Worm (Caenorhabditis elegans) whole organism, L3 larva: ENCODE results near the gene R02D5.4.

ENCODE experiments used
- ZK546.5 ChIP-seq: sonication (generic microtip); optimal IDR thresholded peaks from 2 replicates; lab custom pipeline; 2017; ENCODE audit warnings: missing biosample characterization, missing genetic modification characterization
- aly-2 ChIP-seq: fragments of 150-350 bp; optimal IDR thresholded peaks from 2 replicates; lab custom pipeline; 2014; ENCODE audit warnings: missing biosample characterization, missing genetic modification characterization
- ama-1 ChIP-seq: fragments of 150-350 bp; optimal IDR thresholded peaks from 2 replicates; lab custom pipeline; 2018
- ceh-16 ChIP-seq: sonication (generic microtip); optimal IDR thresholded peaks from 2 replicates; lab custom pipeline; 2017; ENCODE audit warnings: missing biosample characterization, missing genetic modification characterization
- ceh-28 ChIP-seq: fragments of 150-350 bp; optimal IDR thresholded peaks from 2 replicates; lab custom pipeline; 2014; ENCODE audit warnings: missing biosample characterization, missing genetic modification reagents, missing genetic modification characterization
- egl-27 ChIP-seq: sonication (generic microtip); optimal IDR thresholded peaks from 4 replicates; lab custom pipeline; 2017; ENCODE audit warnings: missing biosample characterization, missing genetic modification reagents, missing genetic modification characterization
- egl-5 ChIP-seq: fragments of 150-350 bp; optimal IDR thresholded peaks from 2 replicates; lab custom pipeline; 2017; ENCODE audit warnings: missing biosample characterization, missing genetic modification reagents, missing genetic modification characterization, inconsistent platforms
- elt-1 ChIP-seq: fragments of 150-350 bp; optimal IDR thresholded peaks from 2 replicates; lab custom pipeline; 2014; ENCODE audit warnings: missing biosample characterization, missing genetic modification characterization
- elt-2 ChIP-seq: sonication (generic microtip); optimal IDR thresholded peaks from 2 replicates; lab custom pipeline; 2016; ENCODE audit warnings: missing genetic modification reagents, mild to moderate bottlenecking, missing genetic modification characterization, missing compliant biosample characterization
- elt-3 ChIP-seq, 3 experiments: fragments of 150-350 bp in 1 of 3; sonication (generic microtip) in 2 of 3; optimal IDR thresholded peaks; 2 replicates in 2 of 3; 4 replicates in 1 of 3; lab custom pipeline; 2014 to 2017; ENCODE audit warnings: missing biosample characterization in 3 of 3, missing genetic modification characterization in 3 of 3
- eor-1 ChIP-seq, 2 experiments: fragments of 150-350 bp; optimal IDR thresholded peaks; 2 replicates each; lab custom pipeline; 2014 to 2018; ENCODE audit warnings: missing biosample characterization in 2 of 2, missing genetic modification characterization in 2 of 2
- fkh-10 ChIP-seq: sonication (generic microtip); optimal IDR thresholded peaks from 2 replicates; lab custom pipeline; 2017; ENCODE audit warnings: missing biosample characterization, missing genetic modification reagents, missing genetic modification characterization
- fos-1 ChIP-seq: fragments of 150-350 bp; optimal IDR thresholded peaks from 2 replicates; lab custom pipeline; 2014; ENCODE audit warnings: missing biosample characterization, missing genetic modification characterization
- hmg-11 ChIP-seq: sonication (generic microtip); optimal IDR thresholded peaks from 2 replicates; lab custom pipeline; 2016; ENCODE audit warnings: missing genetic modification characterization, missing compliant biosample characterization
- jun-1 ChIP-seq: fragments of 150-350 bp; optimal IDR thresholded peaks from 2 replicates; lab custom pipeline; 2014; ENCODE audit warnings: missing biosample characterization, missing genetic modification reagents, missing genetic modification characterization
- lin-15B ChIP-seq: fragments of 150-350 bp; optimal IDR thresholded peaks from 2 replicates; lab custom pipeline; 2014; ENCODE audit warnings: missing biosample characterization, missing genetic modification characterization
- lin-39 ChIP-seq: fragments of 150-350 bp; optimal IDR thresholded peaks from 2 replicates; lab custom pipeline; 2018; ENCODE audit warnings: missing biosample characterization, missing genetic modification reagents, missing genetic modification characterization
- lsy-12 ChIP-seq: sonication (generic microtip); optimal IDR thresholded peaks from 2 replicates; lab custom pipeline; 2016; ENCODE audit warnings: mild to moderate bottlenecking, missing genetic modification characterization, missing compliant biosample characterization
- mdl-1 ChIP-seq: fragments of 150-350 bp; optimal IDR thresholded peaks from 2 replicates; lab custom pipeline; 2014; ENCODE audit warnings: missing biosample characterization, missing genetic modification characterization
- nhr-12 ChIP-seq: fragments of 150-350 bp; optimal IDR thresholded peaks from 2 replicates; lab custom pipeline; 2014; ENCODE audit warnings: missing biosample characterization, missing genetic modification characterization
- nhr-23 ChIP-seq: fragments of 150-350 bp; optimal IDR thresholded peaks from 2 replicates; lab custom pipeline; 2014; ENCODE audit warnings: missing biosample characterization, missing genetic modification reagents, missing genetic modification characterization
- nhr-237 ChIP-seq: fragments of 150-350 bp; optimal IDR thresholded peaks from 2 replicates; lab custom pipeline; 2014; ENCODE audit warnings: missing biosample characterization, missing genetic modification characterization
- nhr-25 ChIP-seq: sonication (generic microtip); optimal IDR thresholded peaks from 2 replicates; lab custom pipeline; 2017; ENCODE audit warnings: missing biosample characterization, missing genetic modification characterization
- nhr-28 ChIP-seq: fragments of 150-350 bp; optimal IDR thresholded peaks from 2 replicates; lab custom pipeline; 2014; ENCODE audit warnings: missing biosample characterization, missing genetic modification characterization
- nhr-43 ChIP-seq: sonication (generic microtip); optimal IDR thresholded peaks from 2 replicates; lab custom pipeline; 2016; ENCODE audit warnings: mild to moderate bottlenecking, missing genetic modification characterization, missing compliant biosample characterization; ENCODE audit not compliant: poor library complexity, severe bottlenecking
- nhr-76 ChIP-seq: fragments of 150-350 bp; sonication (generic microtip); optimal IDR thresholded peaks from 5 replicates; lab custom pipeline; 2014; ENCODE audit warnings: missing biosample characterization, missing genetic modification characterization
- nhr-77 ChIP-seq: fragments of 150-350 bp; optimal IDR thresholded peaks from 2 replicates; lab custom pipeline; 2014; ENCODE audit warnings: missing biosample characterization, missing genetic modification characterization
- pha-4 ChIP-seq: fragments of 150-350 bp; optimal IDR thresholded peaks from 2 replicates; lab custom pipeline; 2014; ENCODE audit warnings: missing biosample characterization, missing genetic modification reagents, missing genetic modification characterization
- pqm-1 ChIP-seq: fragments of 150-350 bp; optimal IDR thresholded peaks from 2 replicates; lab custom pipeline; 2017; ENCODE audit warnings: missing biosample characterization, missing genetic modification characterization, inconsistent platforms
- skn-1 ChIP-seq: fragments of 150-350 bp; optimal IDR thresholded peaks from 2 replicates; lab custom pipeline; 2014; ENCODE audit warnings: missing biosample characterization, missing genetic modification characterization
- snpc-4 ChIP-seq: fragments of 150-350 bp; optimal IDR thresholded peaks from 2 replicates; lab custom pipeline; 2014; ENCODE audit warnings: missing biosample characterization, missing genetic modification characterization
- unc-62 ChIP-seq: fragments of 150-350 bp; sonication (generic microtip); optimal IDR thresholded peaks from 4 replicates; lab custom pipeline; 2014; ENCODE audit warnings: missing biosample characterization, missing genetic modification reagents, missing genetic modification characterization
- ztf-4 ChIP-seq: fragments of 150-350 bp; optimal IDR thresholded peaks from 2 replicates; lab custom pipeline; 2014; ENCODE audit warnings: missing biosample characterization, missing genetic modification characterization

R02D5.4 gene

ce11 chrV:14460615-14461102, 23.8 kb downstream of the R02D5.4 start, which contains the start of gene F08H9.2:
TSS of gene F08H9.2 (plus strand) at chrV:14460665.
- TF ChIP-seq nhr-28 (tag; lab: Kevin White, UChicago), result no peak
- no peak for TF ChIP-seq hmg-11 (tag; lab: Kevin White, UChicago)
- no peak for TF ChIP-seq snpc-4 (tag; lab: Kevin White, UChicago)
- TF ChIP-seq jun-1 (tag; lab: Kevin White, UChicago), result no peak
- no peak for TF ChIP-seq nhr-12
- no peak for TF ChIP-seq fos-1 (tag; lab: Kevin White, UChicago)
- TF ChIP-seq fkh-10 (GFP tag; lab: Kevin White, UChicago), result no peak
- TF ChIP-seq nhr-237 (tag; lab: Kevin White, UChicago), result no peak
- no peak for TF ChIP-seq nhr-77 (tag; lab: Kevin White, UChicago)
- TF ChIP-seq pqm-1 (tag; lab: Kevin White, UChicago), result no peak
- no peak for TF ChIP-seq pha-4 (tag; lab: Kevin White, UChicago)
- TF ChIP-seq ceh-28 (tag; lab: Kevin White, UChicago), result no peak
- no peak for TF ChIP-seq nhr-23 (tag; lab: Kevin White, UChicago)
- no peak for TF ChIP-seq nhr-25
- no peak for TF ChIP-seq elt-3 (tag; optimal IDR thresholded peaks at IDR 0.05; lab: Kevin White, UChicago)
- no peak for TF ChIP-seq ama-1

DNA sequence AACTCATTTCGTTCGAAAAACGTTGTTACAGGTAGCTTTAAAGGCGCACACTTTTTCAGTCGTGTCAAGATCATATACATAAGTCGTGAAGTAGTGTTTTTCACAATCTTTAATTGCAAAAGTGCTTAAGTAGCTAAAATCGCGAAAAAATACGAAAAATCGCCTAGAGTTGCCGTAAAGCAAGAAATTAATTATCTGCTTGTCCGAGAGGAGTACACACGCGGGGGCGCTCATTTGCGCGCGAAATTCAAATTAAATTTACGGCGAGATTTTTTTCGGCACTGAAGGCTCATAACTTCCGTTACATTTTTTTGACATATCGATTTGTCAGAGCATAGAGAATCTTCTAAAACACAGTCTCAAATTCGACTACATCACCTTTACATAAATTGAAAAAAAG, 24.4 kb downstream of the R02D5.4 start:
- TF ChIP-seq nhr-28 (tag; lab: Kevin White, UChicago) (no peak), elt-3 (tag; optimal IDR thresholded peaks at IDR 0.05; lab: Kevin White, UChicago) (no peak), nhr-237 (tag; lab: Kevin White, UChicago) (no peak), ztf-4 (no peak), aly-2 (tag; lab: Kevin White, UChicago) (no peak), egl-27 (tag; lab: Kevin White, UChicago) (no peak), skn-1 (tag; lab: Kevin White, UChicago) (no peak), elt-2 (tag; lab: Kevin White, UChicago) (no peak), lin-39 (tag; lab: Kevin White, UChicago) (no peak), lsy-12 (tag; lab: Kevin White, UChicago) (no peak)

DNA sequence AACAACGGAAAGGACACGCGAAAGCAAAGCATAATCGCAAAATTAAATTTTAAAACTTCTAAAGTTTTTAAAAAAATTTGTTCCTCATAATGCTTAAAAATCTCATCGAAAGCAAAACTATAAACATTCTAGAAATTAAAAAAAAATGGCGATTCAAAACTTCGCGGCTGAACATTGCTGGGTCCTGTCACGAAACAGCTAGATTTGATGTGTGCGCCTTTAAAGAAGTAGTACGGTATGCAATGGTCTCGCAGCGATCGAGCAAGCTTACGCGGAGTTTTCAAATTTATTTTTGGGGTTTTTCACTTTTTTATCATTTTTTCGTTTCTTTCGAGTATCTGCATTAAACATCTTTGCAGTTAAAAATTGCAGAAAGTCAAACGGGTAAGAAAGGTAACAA, 27.4 kb downstream of the R02D5.4 start, which contains the start of gene coh-3:
coh-3 (plus strand) TSS at position 353 of the 400 bp plus-strand sequence.
- no peak for TF ChIP-seq egl-5 (tag; lab: Kevin White, UChicago)
- TF ChIP-seq ama-1, result no peak
- no peak for TF ChIP-seq ztf-4
- no peak for TF ChIP-seq aly-2 (tag; lab: Kevin White, UChicago)
- no peak for TF ChIP-seq nhr-25
- TF ChIP-seq nhr-43 (tag; lab: Kevin White, UChicago), result no peak
- TF ChIP-seq elt-2 (tag; lab: Kevin White, UChicago), result no peak
- no peak for TF ChIP-seq ceh-16 (tag; lab: Kevin White, UChicago)

ce11 chrV:14456626-14457025, 27.9 kb downstream of the R02D5.4 start, which contains the start of gene bmk-1:
TSS of gene bmk-1 (minus strand) at chrV:14456984.
- TF ChIP-seq elt-1 (tag; lab: Kevin White, UChicago) (no peak), nhr-237 (tag; lab: Kevin White, UChicago) (no peak), nhr-23 (tag; lab: Kevin White, UChicago) (no peak), fos-1 (tag; lab: Kevin White, UChicago) (no peak), nhr-12 (no peak), ztf-4 (no peak), nhr-28 (tag; lab: Kevin White, UChicago) (no peak), unc-62 (GFP tag; lab: Kevin White, UChicago) (no peak)
- TF ChIP-seq, all 47 proteins: peak for 0

ce11 chrV:14449397-14449796, 35.1 kb downstream of the R02D5.4 start, which contains the start of gene F23B12.7:
TSS of gene F23B12.7 (plus strand) at chrV:14449697.
- TF ChIP-seq ZK546.5 (no peak), nhr-76 (tag; lab: Kevin White, UChicago) (no peak), lin-15B (tag; lab: Kevin White, UChicago) (no peak), mdl-1 (tag; lab: Kevin White, UChicago) (no peak), nhr-237 (tag; lab: Kevin White, UChicago) (no peak), eor-1 (tag; optimal IDR thresholded peaks at IDR 0.05; lab: Kevin White, UChicago) (no peak), fkh-10 (GFP tag; lab: Kevin White, UChicago) (no peak)
- TF ChIP-seq, all 47 proteins: peak for 0
